Worm (Caenorhabditis elegans) whole organism, L4/young adult: ENCODE results near the gene cest-24.

Experiments
- dao-5 ChIP-seq: sonication (generic microtip); optimal IDR thresholded peaks from 2 replicates; lab custom pipeline; 2016; ENCODE audit warnings: missing genotype, missing genetic modification characterization, moderate library complexity, missing compliant biosample characterization
- him-1 ChIP-seq: sonication (generic microtip); optimal IDR thresholded peaks from 2 replicates; lab custom pipeline; 2016; ENCODE audit warnings: missing genotype, missing genetic modification reagents, missing genetic modification characterization, missing compliant biosample characterization

ce11 chrV:6358709-6359108 is 42.0 kb downstream of the cest-24 start:
- TF ChIP-seq him-1 (tag; lab: Kevin White, UChicago) (no peak), dao-5 (tag; lab: Kevin White, UChicago) (no peak)
